Fruit fly (Drosophila melanogaster): ENCODE data around the gene CG44422.

CG44422 gene

DNA sequence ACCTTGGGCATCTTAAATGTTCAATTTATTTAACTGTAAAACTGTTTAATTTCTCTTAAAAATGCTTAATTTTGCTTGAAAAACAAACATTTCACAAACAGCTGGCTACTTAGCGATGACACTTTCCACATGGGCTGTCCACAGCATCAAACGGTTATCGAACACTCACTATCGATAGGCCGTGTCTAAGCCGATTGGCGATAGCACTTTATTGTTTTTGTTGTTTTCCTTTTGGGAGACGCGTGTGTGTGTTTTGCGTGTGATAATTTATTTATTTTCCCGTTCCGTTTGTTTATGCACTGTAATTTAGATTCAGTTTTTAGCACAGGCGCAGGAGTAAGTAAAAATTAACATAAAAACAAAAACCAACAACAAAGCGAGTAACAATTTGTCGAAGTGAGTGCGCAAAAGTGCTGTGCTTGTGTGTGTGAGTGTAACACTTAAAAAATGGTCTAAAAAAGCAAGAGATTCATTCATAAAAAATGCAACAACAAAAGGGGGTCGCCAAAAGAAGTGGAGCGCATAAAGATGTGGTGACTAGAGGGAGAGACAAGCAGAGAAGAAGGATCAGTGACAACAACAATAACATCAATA is 22.7 kb upstream of the CG44422 start, which contains the start of gene Gapvd1 (continued):
- peak; percentile 65 for TF ChIP-seq HmgD (GFP tag; optimal IDR thresholded peaks at IDR 0.05)
- no peak for TF ChIP-seq CG4854 (GFP tag; optimal IDR thresholded peaks at IDR 0.05)
- no peak for TF ChIP-seq Xbp1 (GFP tag; optimal IDR thresholded peaks at IDR 0.05)
- TF ChIP-seq CG15479 (GFP tag; optimal IDR thresholded peaks at IDR 0.05): peak; percentile 49
- peak; percentile 92 for TF ChIP-seq Sry-δ (GFP tag; optimal IDR thresholded peaks at IDR 0.05)
- TF ChIP-seq bowl (GFP tag; IDR thresholded peaks at IDR 0.05): no peak
- TF ChIP-seq tgo (GFP tag; IDR thresholded peaks at IDR 0.05): 0 out of 3 replicates have a peak, but pooled peaks have one; percentile 14
- peak; percentile 73 for TF ChIP-seq zen2 (GFP tag; IDR thresholded peaks at IDR 0.05; ENCODE audit: partially characterized antibody)
- TF ChIP-seq tio (GFP tag; optimal IDR thresholded peaks at IDR 0.05): no peak
- peak; percentile 44; the same call in 1 of the 2 replicates for TF ChIP-seq slbo (GFP tag; IDR thresholded peaks at IDR 0.05)
- peak; percentile 37 for TF ChIP-seq CG10267 (tag; optimal IDR thresholded peaks at IDR 0.05)
- TF ChIP-seq Poxn (GFP tag; IDR thresholded peaks at IDR 0.05): no peak
- TF ChIP-seq Opbp (GFP tag; IDR thresholded peaks at IDR 0.05; ENCODE audit: partially characterized antibody): peak; percentile 89
- TF ChIP-seq Hand (GFP tag; optimal IDR thresholded peaks at IDR 0.05): no peak
- no peak for TF ChIP-seq fd102C (GFP tag; optimal IDR thresholded peaks at IDR 0.05)
- peak; percentile 49 for TF ChIP-seq CG14710 (tag; optimal IDR thresholded peaks at IDR 0.05)
- TF ChIP-seq CG1603 (tag; optimal IDR thresholded peaks at IDR 0.05): peak; percentile 60
- peak; percentile 86 for TF ChIP-seq CG7963 (GFP tag; IDR thresholded peaks at IDR 0.05; ENCODE audit: partially characterized antibody)
- no peak for TF ChIP-seq Spps (tag; optimal IDR thresholded peaks at IDR 0.05)
- no peak for TF ChIP-seq CG5180 (GFP tag; optimal IDR thresholded peaks at IDR 0.05)
- no peak for TF ChIP-seq CG16779 (GFP tag; IDR thresholded peaks at IDR 0.05)
- TF ChIP-seq dm (GFP tag; optimal IDR thresholded peaks at IDR 0.05): peak; percentile 66
- no peak for TF ChIP-seq ac (GFP tag; optimal IDR thresholded peaks at IDR 0.05)
- TF ChIP-seq her (GFP tag; optimal IDR thresholded peaks at IDR 0.05): peak; percentile 25
- no peak for TF ChIP-seq CG12155 (GFP tag; optimal IDR thresholded peaks at IDR 0.05)
- TF ChIP-seq CG6272 (GFP tag; IDR thresholded peaks at IDR 0.05): peak; percentile 49; the same call in 1 of the 2 replicates
- TF ChIP-seq Neu2 (GFP tag; optimal IDR thresholded peaks at IDR 0.05; ENCODE audit: borderline replicate concordance): no peak
- no peak for TF ChIP-seq gcm (GFP tag; optimal IDR thresholded peaks at IDR 0.05)
- TF ChIP-seq dysf (GFP tag; IDR thresholded peaks at IDR 0.05): no peak
- no peak for TF ChIP-seq CG16863 (GFP tag; optimal IDR thresholded peaks at IDR 0.05)
- TF ChIP-seq vvl (GFP tag; IDR thresholded peaks at IDR 0.05): peak; percentile 33; the same call in 1 of the 2 replicates
- TF ChIP-seq Dll (GFP tag; IDR thresholded peaks at IDR 0.05; ENCODE audit: partially characterized antibody): peak; percentile 82
- TF ChIP-seq CG2712 (tag; optimal IDR thresholded peaks at IDR 0.05): peak; percentile 9
- TF ChIP-seq gro (GFP tag; optimal IDR thresholded peaks at IDR 0.05): peak; percentile 43
- no peak for TF ChIP-seq br (optimal IDR thresholded peaks at IDR 0.05)
- peak; percentile 34 for TF ChIP-seq CG12769 (tag; optimal IDR thresholded peaks at IDR 0.05)
- TF ChIP-seq CG13296 (GFP tag; optimal IDR thresholded peaks at IDR 0.05): no peak
- peak; percentile 7 for TF ChIP-seq ewg (GFP tag; optimal IDR thresholded peaks at IDR 0.05)
- no peak for TF ChIP-seq Taf1 (GFP tag; IDR thresholded peaks at IDR 0.05)
- peak; percentile 92 for TF ChIP-seq CG6791 (GFP tag; IDR thresholded peaks at IDR 0.05; ENCODE audit: partially characterized antibody)
- peak in 1 of 2 experiments; percentile 56 for TF ChIP-seq insv (GFP tag; optimal IDR thresholded peaks at IDR 0.05)
- peak; percentile 84 for TF ChIP-seq knrl (GFP tag; IDR thresholded peaks at IDR 0.05; ENCODE audit: partially characterized antibody)
- TF ChIP-seq ttk (GFP tag; IDR thresholded peaks at IDR 0.05): no peak
- TF ChIP-seq mld (GFP tag; IDR thresholded peaks at IDR 0.05; ENCODE audit: partially characterized antibody): peak; percentile 87
- TF ChIP-seq fd3F (GFP tag; optimal IDR thresholded peaks at IDR 0.05): no peak
- peak; percentile 91 for TF ChIP-seq bbx (GFP tag; IDR thresholded peaks at IDR 0.05; ENCODE audit: partially characterized antibody)
- TF ChIP-seq toy (GFP tag; IDR thresholded peaks at IDR 0.05): no peak
- TF ChIP-seq CG13894 (tag; optimal IDR thresholded peaks at IDR 0.05): peak; percentile 4
- TF ChIP-seq Sin3A (optimal IDR thresholded peaks at IDR 0.05): peak; percentile 37
- TF ChIP-seq zfh2 (GFP tag; optimal IDR thresholded peaks at IDR 0.05): peak; percentile 8
